Worm (Caenorhabditis elegans): ENCODE results near the gene hic-1.

DNA sequence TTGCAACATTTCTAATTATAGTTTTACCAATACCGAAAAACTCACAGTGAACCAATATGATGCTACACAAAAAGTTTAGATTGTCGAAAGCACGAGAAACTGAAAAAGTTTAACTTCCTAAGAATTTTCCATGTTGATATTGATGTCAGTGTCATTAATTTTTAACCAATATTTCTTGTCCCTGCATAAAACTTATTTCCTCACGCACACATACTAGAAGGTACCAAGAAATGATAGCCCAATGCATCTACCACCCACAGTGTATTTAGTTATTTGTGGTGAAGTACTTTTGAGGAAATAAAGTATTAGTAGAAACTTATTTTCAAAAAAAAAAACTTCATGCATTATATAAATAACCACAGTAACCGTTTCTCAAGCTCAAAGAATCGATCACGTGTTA, 32.8 kb upstream of the hic-1 start, which contains the start of gene aexr-2:
- no peak for TF ChIP-seq gei-17 (GFP tag; optimal IDR thresholded peaks at IDR 0.05)
- no peak for TF ChIP-seq egrh-3 (GFP tag; IDR thresholded peaks at IDR 0.05)
- TF ChIP-seq him-1 (tag; optimal IDR thresholded peaks at IDR 0.05) = no peak
- no peak for TF ChIP-seq unc-62 (GFP tag; optimal IDR thresholded peaks at IDR 0.05)
- no peak for TF ChIP-seq pha-4 (tag; optimal IDR thresholded peaks at IDR 0.05)
- no peak for TF ChIP-seq athp-1 (tag; optimal IDR thresholded peaks at IDR 0.05)
- TF ChIP-seq unc-130 (GFP tag; optimal IDR thresholded peaks at IDR 0.05) = no peak
- TF ChIP-seq nfya-1 (tag; optimal IDR thresholded peaks at IDR 0.05; ENCODE audit: borderline replicate concordance, insufficient read depth) = no peak
- TF ChIP-seq snpc-4 (GFP tag; optimal IDR thresholded peaks at IDR 0.05) = no peak
- no peak for TF ChIP-seq snpc-4 (tag; optimal IDR thresholded peaks at IDR 0.05)
- TF ChIP-seq bed-2 (GFP tag; IDR thresholded peaks at IDR 0.05) = no peak
- TF ChIP-seq ama-1 (optimal IDR thresholded peaks at IDR 0.05) = no peak
- TF ChIP-seq ama-1 (GFP tag; optimal IDR thresholded peaks at IDR 0.05) = no peak
- no peak for TF ChIP-seq dpl-1 (GFP tag; optimal IDR thresholded peaks at IDR 0.05)
- no peak for TF ChIP-seq hsf-1 (GFP tag; IDR thresholded peaks at IDR 0.05)
